Worm (Caenorhabditis elegans) whole organism, young adult: ENCODE data around the gene sodh-2.

Source experiments
- B0035.1 ChIP-seq: sonication (generic microtip); optimal IDR thresholded peaks from 2 replicates; lab custom pipeline; 2016; ENCODE audit warnings: missing genetic modification characterization, mild to moderate bottlenecking, missing compliant biosample characterization, missing genotype, missing genetic modification reagents
- C06A6.2 ChIP-seq: fragments of 200-800 bp; sonication (Bioruptor generic); conservative IDR thresholded peaks from 2 replicates; pipeline ENCODE4 v1.3.6; 2022; ENCODE audit warnings: missing genetic modification characterization, missing compliant biosample characterization
- C17E4.6 ChIP-seq: fragments of 200-800 bp; sonication (Bioruptor generic); IDR thresholded peaks from 2 replicates; pipeline ENCODE4 v1.3.6; 2022; ENCODE audit warnings: missing genetic modification reagents, missing genetic modification characterization, missing compliant biosample characterization
- F22D6.2 ChIP-seq: sonication (generic microtip); optimal IDR thresholded peaks from 2 replicates; lab custom pipeline; 2016; ENCODE audit warnings: mild to moderate bottlenecking, missing genetic modification characterization, missing compliant biosample characterization
- F33H1.4 ChIP-seq: fragments of 200-800 bp; sonication (Bioruptor generic); IDR thresholded peaks from 2 replicates; pipeline ENCODE4 v1.3.6; 2022; ENCODE audit warnings: missing genetic modification reagents, missing genetic modification characterization, missing compliant biosample characterization
- F55B11.4 ChIP-seq: sonication (generic microtip); optimal IDR thresholded peaks from 2 replicates; lab custom pipeline; 2016; ENCODE audit warnings: missing compliant biosample characterization, missing genetic modification characterization, borderline replicate concordance; ENCODE audit not compliant: insufficient read depth
- K11D2.4 ChIP-seq: fragments of 200-800 bp; sonication (Bioruptor generic); IDR thresholded peaks from 2 replicates; pipeline ENCODE4 v1.3.6; 2022; ENCODE audit warnings: missing genetic modification reagents, missing genetic modification characterization, missing compliant biosample characterization
- K12H6.12 ChIP-seq: fragments of 200-800 bp; sonication (Bioruptor generic); optimal IDR thresholded peaks from 2 replicates; lab custom pipeline; 2018; ENCODE audit warnings: mild to moderate bottlenecking, missing genetic modification characterization, missing compliant biosample characterization
- T26A5.8 ChIP-seq: sonication (generic microtip); optimal IDR thresholded peaks from 2 replicates; lab custom pipeline; 2016; ENCODE audit warnings: missing genetic modification characterization, missing compliant biosample characterization
- Y56A3A.18 ChIP-seq: fragments of 200-800 bp; sonication (Bioruptor generic); IDR thresholded peaks from 2 replicates; pipeline ENCODE4 v1.3.6; 2022; ENCODE audit warnings: missing genetic modification reagents, missing genetic modification characterization, missing compliant biosample characterization
- Y67H2A.10 ChIP-seq: fragments of 200-800 bp; sonication (Bioruptor generic); conservative IDR thresholded peaks from 2 replicates; pipeline ENCODE4 v1.3.6; 2022; ENCODE audit warnings: missing genetic modification reagents, missing genetic modification characterization, missing compliant biosample characterization
- Y79H2A.3 ChIP-seq: fragments of 200-800 bp; sonication (Bioruptor generic); conservative IDR thresholded peaks from 2 replicates; pipeline ENCODE4 v1.3.6; 2022; ENCODE audit warnings: missing genetic modification reagents, missing genetic modification characterization, missing compliant biosample characterization
- akir-1 ChIP-seq: fragments of 200-800 bp; sonication (Bioruptor generic); optimal IDR thresholded peaks from 2 replicates; lab custom pipeline; 2018; ENCODE audit warnings: mild to moderate bottlenecking, missing genetic modification characterization, moderate library complexity, missing compliant biosample characterization
- attf-3 ChIP-seq: fragments of 200-800 bp; sonication (Bioruptor generic); conservative IDR thresholded peaks from 2 replicates; pipeline ENCODE4 v1.3.6; 2022; ENCODE audit warnings: missing genetic modification reagents, missing genetic modification characterization, missing compliant biosample characterization
- attf-5 ChIP-seq: fragments of 200-800 bp; sonication (Bioruptor generic); optimal IDR thresholded peaks from 2 replicates; lab custom pipeline; 2018; ENCODE audit warnings: mild to moderate bottlenecking, missing genetic modification characterization, missing compliant biosample characterization
- bed-1 ChIP-seq: fragments of 200-800 bp; sonication (Bioruptor generic); IDR thresholded peaks from 2 replicates; pipeline ENCODE4 v1.3.6; 2022; ENCODE audit warnings: missing genetic modification reagents, missing genetic modification characterization, missing compliant biosample characterization
- bed-2 ChIP-seq: fragments of 200-800 bp; sonication (Bioruptor generic); IDR thresholded peaks from 2 replicates; pipeline ENCODE4 v1.3.6; 2022; ENCODE audit warnings: missing genetic modification reagents, missing genetic modification characterization, missing compliant biosample characterization
- cebp-1 ChIP-seq, 2 experiments: fragments of 200-800 bp in 1 of 2; sonication (Bioruptor generic) in 1 of 2; sonication (generic microtip) in 1 of 2; IDR thresholded peaks in 1 of 2; optimal IDR thresholded peaks in 1 of 2; 2 replicates each; pipeline versions ENCODE4 v1.3.6 to Lab custom; 2017 to 2022; ENCODE audit warnings: missing compliant biosample characterization in 2 of 2, missing genetic modification characterization in 2 of 2, mild to moderate bottlenecking in 1 of 2, missing genetic modification reagents in 1 of 2, moderate library complexity in 1 of 2
- ceh-40 ChIP-seq: fragments of 200-800 bp; sonication (Bioruptor generic); IDR thresholded peaks from 2 replicates; pipeline ENCODE4 v1.3.6; 2022; ENCODE audit warnings: missing genetic modification characterization, missing compliant biosample characterization
- ceh-79 ChIP-seq: sonication (generic microtip); optimal IDR thresholded peaks from 2 replicates; lab custom pipeline; 2017; ENCODE audit warnings: mild to moderate bottlenecking, missing genetic modification characterization, missing compliant biosample characterization
- die-1 ChIP-seq: sonication (generic microtip); optimal IDR thresholded peaks from 2 replicates; lab custom pipeline; 2016; ENCODE audit warnings: missing genotype, mild to moderate bottlenecking, missing genetic modification characterization, missing compliant biosample characterization
- gei-17 ChIP-seq: fragments of 200-800 bp; sonication (Bioruptor generic); optimal IDR thresholded peaks from 2 replicates; lab custom pipeline; 2018; ENCODE audit warnings: mild to moderate bottlenecking, missing genetic modification characterization, missing compliant biosample characterization
- him-1 ChIP-seq: sonication (generic microtip); optimal IDR thresholded peaks from 2 replicates; lab custom pipeline; 2016; ENCODE audit warnings: missing genotype, missing genetic modification reagents, missing genetic modification characterization, missing compliant biosample characterization
- hrde-1 ChIP-seq: sonication (generic microtip); optimal IDR thresholded peaks from 2 replicates; lab custom pipeline; 2016; ENCODE audit warnings: missing genetic modification characterization, mild to moderate bottlenecking, missing compliant biosample characterization, moderate library complexity, missing genotype, missing genetic modification reagents, borderline replicate concordance
- hsf-1 ChIP-seq: fragments of 200-800 bp; sonication (Bioruptor generic); IDR thresholded peaks from 2 replicates; pipeline ENCODE4 v1.3.6; 2022; ENCODE audit warnings: missing genetic modification reagents, missing genetic modification characterization, missing compliant biosample characterization
- lag-1 ChIP-seq: fragments of 200-800 bp; sonication (Bioruptor generic); IDR thresholded peaks from 2 replicates; pipeline ENCODE4 v1.3.6; 2022; ENCODE audit warnings: missing genetic modification reagents, missing genetic modification characterization, missing compliant biosample characterization
- lin-26 ChIP-seq: fragments of 200-800 bp; sonication (Bioruptor generic); IDR thresholded peaks from 2 replicates; pipeline ENCODE4 v1.3.6; 2022; ENCODE audit warnings: missing genetic modification reagents, missing genetic modification characterization, missing compliant biosample characterization
- lin-40 ChIP-seq: sonication (generic microtip); optimal IDR thresholded peaks from 2 replicates; lab custom pipeline; 2016; ENCODE audit warnings: missing genetic modification characterization, mild to moderate bottlenecking, missing compliant biosample characterization, missing genotype, missing genetic modification reagents
- lir-1 ChIP-seq: fragments of 200-800 bp; sonication (Bioruptor generic); conservative IDR thresholded peaks from 2 replicates; pipeline ENCODE4 v1.3.6; 2022; ENCODE audit warnings: missing genetic modification reagents, missing genetic modification characterization, missing compliant biosample characterization
- madf-10 ChIP-seq: sonication (generic microtip); optimal IDR thresholded peaks from 2 replicates; lab custom pipeline; 2016; ENCODE audit warnings: mild to moderate bottlenecking, missing genetic modification characterization, missing compliant biosample characterization
- mes-4 ChIP-seq: sonication (generic microtip); optimal IDR thresholded peaks from 2 replicates; lab custom pipeline; 2016; ENCODE audit warnings: missing genotype, missing genetic modification characterization, missing compliant biosample characterization
- mxl-1 ChIP-seq: sonication (generic microtip); optimal IDR thresholded peaks from 2 replicates; lab custom pipeline; 2016; ENCODE audit warnings: missing genetic modification characterization, missing compliant biosample characterization
- nhr-179 ChIP-seq: sonication (generic microtip); optimal IDR thresholded peaks from 2 replicates; lab custom pipeline; 2016; ENCODE audit warnings: mild to moderate bottlenecking, missing genetic modification characterization, missing compliant biosample characterization
- nhr-27 ChIP-seq: fragments of 200-800 bp; sonication (Bioruptor generic); optimal IDR thresholded peaks from 2 replicates; lab custom pipeline; 2018; ENCODE audit warnings: mild to moderate bottlenecking, missing genetic modification characterization, moderate library complexity, missing compliant biosample characterization
- nhr-80 ChIP-seq: sonication (generic microtip); optimal IDR thresholded peaks from 2 replicates; lab custom pipeline; 2016; ENCODE audit warnings: missing genetic modification characterization, missing compliant biosample characterization
- pha-4 ChIP-seq: fragments of 150-350 bp; sonication (generic microtip); optimal IDR thresholded peaks from 2 replicates; lab custom pipeline; 2014; ENCODE audit warnings: missing biosample characterization, missing genetic modification reagents, missing genetic modification characterization
- rcor-1 ChIP-seq: fragments of 200-800 bp; sonication (Bioruptor generic); IDR thresholded peaks from 2 replicates; pipeline ENCODE4 v1.3.6; 2022; ENCODE audit warnings: missing genetic modification reagents, missing genetic modification characterization, missing compliant biosample characterization
- rec-8 ChIP-seq, 2 experiments: sonication (generic microtip); optimal IDR thresholded peaks; 2 replicates each; lab custom pipeline; 2016; ENCODE audit warnings: mild to moderate bottlenecking in 2 of 2, missing genetic modification characterization in 2 of 2, missing genetic modification reagents in 2 of 2, missing genotype in 2 of 2, missing biosample characterization in 1 of 2, missing compliant biosample characterization in 1 of 2, moderate library complexity in 1 of 2
- sdz-38 ChIP-seq: sonication (generic microtip); optimal IDR thresholded peaks from 2 replicates; lab custom pipeline; 2016; ENCODE audit warnings: missing genotype, missing genetic modification characterization, missing compliant biosample characterization
- sea-2 ChIP-seq: fragments of 200-800 bp; sonication (Bioruptor generic); IDR thresholded peaks from 2 replicates; pipeline ENCODE4 v1.3.6; 2022; ENCODE audit warnings: missing genetic modification characterization, missing compliant biosample characterization
- snpc-4 ChIP-seq, 5 experiments: fragments of 150-350 bp in 1 of 5; sonication (generic microtip) in 4 of 5; optimal IDR thresholded peaks; 2 replicates each; lab custom pipeline; 2014 to 2018; ENCODE audit warnings: missing genetic modification characterization in 5 of 5, missing biosample characterization in 3 of 5, antibody characterized with exemption in 2 of 5, mild to moderate bottlenecking in 2 of 5, missing compliant biosample characterization in 2 of 5, missing genotype in 2 of 5, moderate library complexity in 2 of 5, missing genetic modification reagents in 1 of 5
- somi-1 ChIP-seq: fragments of 200-800 bp; sonication (Bioruptor generic); optimal IDR thresholded peaks from 2 replicates; lab custom pipeline; 2018; ENCODE audit warnings: mild to moderate bottlenecking, missing genetic modification characterization, missing compliant biosample characterization
- sptf-2 ChIP-seq: fragments of 200-800 bp; sonication (Bioruptor generic); optimal IDR thresholded peaks from 2 replicates; lab custom pipeline; 2018; ENCODE audit warnings: mild to moderate bottlenecking, missing genetic modification characterization, missing compliant biosample characterization
- tbp1 ChIP-seq: fragments of 200-800 bp; sonication (Bioruptor generic); optimal IDR thresholded peaks from 2 replicates; lab custom pipeline; 2018; ENCODE audit warnings: mild to moderate bottlenecking, missing genetic modification characterization, missing compliant biosample characterization
- xnd-1 ChIP-seq: sonication (generic microtip); optimal IDR thresholded peaks from 2 replicates; lab custom pipeline; 2016; ENCODE audit warnings: missing genotype, missing genetic modification reagents, missing genetic modification characterization, missing compliant biosample characterization
- zfh-2 ChIP-seq: fragments of 200-800 bp; sonication (Bioruptor generic); conservative IDR thresholded peaks from 2 replicates; pipeline ENCODE4 v1.3.6; 2022; ENCODE audit warnings: missing genetic modification reagents, missing genetic modification characterization, missing compliant biosample characterization
- ztf-22 ChIP-seq: fragments of 200-800 bp; sonication (Bioruptor generic); optimal IDR thresholded peaks from 2 replicates; lab custom pipeline; 2018; ENCODE audit warnings: mild to moderate bottlenecking, missing genetic modification characterization, moderate library complexity, missing compliant biosample characterization
- ztf-25 ChIP-seq: fragments of 200-800 bp; sonication (Bioruptor generic); IDR thresholded peaks from 2 replicates; pipeline ENCODE4 v1.3.6; 2022; ENCODE audit warnings: missing genetic modification reagents, missing genetic modification characterization, missing compliant biosample characterization

The sodh-2 gene

ce11 chrV:11887988-11888499 lies 3.0 kb downstream of the sodh-2 start, which contains the start of gene adh-1 (continued):
- TF ChIP-seq B0035.1 (tag; lab: Kevin White, UChicago): no peak
- TF ChIP-seq nhr-27 (tag; lab: Kevin White, UChicago): no peak
- 0 out of 2 replicates have a peak, but pooled peaks have one; percentile 79 for TF ChIP-seq lag-1 (GFP tag; lab: Robert Waterston, UW)
- TF ChIP-seq hsf-1 (GFP tag; lab: Robert Waterston, UW): no peak
- no peak for TF ChIP-seq ztf-25
- peak; percentile 79 for TF ChIP-seq F22D6.2 (tag; lab: Kevin White, UChicago)
- TF ChIP-seq ceh-79: no peak
- no peak for TF ChIP-seq cebp-1 (GFP tag; IDR thresholded peaks at IDR 0.05; lab: Robert Waterston, UW)
- TF ChIP-seq cebp-1 (tag; optimal IDR thresholded peaks at IDR 0.05; lab: Kevin White, UChicago): peak; percentile 58
- no peak for TF ChIP-seq hrde-1
- peak; percentile 37 for TF ChIP-seq attf-5 (GFP tag; lab: Kevin White, UChicago)
- no peak for TF ChIP-seq K11D2.4 (GFP tag; lab: Robert Waterston, UW)
- TF ChIP-seq mes-4 (tag; lab: Kevin White, UChicago): no peak
- no peak for TF ChIP-seq pha-4 (tag; lab: Kevin White, UChicago)
- no peak for TF ChIP-seq attf-3
- TF ChIP-seq xnd-1 (tag; lab: Kevin White, UChicago): no peak
- TF ChIP-seq rcor-1 (GFP tag; lab: Robert Waterston, UW): no peak
- TF ChIP-seq bed-2: no peak
- TF ChIP-seq sptf-2 (GFP tag; lab: Kevin White, UChicago): no peak
- no peak for TF ChIP-seq F55B11.4
- TF ChIP-seq T26A5.8 (tag; lab: Kevin White, UChicago): no peak
- TF ChIP-seq rec-8 (tag; optimal IDR thresholded peaks at IDR 0.05; lab: Kevin White, UChicago): no peak
- no peak for TF ChIP-seq F33H1.4 (GFP tag; lab: Robert Waterston, UW)
- no peak for TF ChIP-seq madf-10 (tag; lab: Kevin White, UChicago)
- peak; percentile 52 for TF ChIP-seq C06A6.2 (GFP tag; lab: Robert Waterston, UW)
- TF ChIP-seq nhr-179 (tag; lab: Kevin White, UChicago): no peak
- no peak for TF ChIP-seq bed-1 (GFP tag; lab: Robert Waterston, UW)
- TF ChIP-seq gei-17 (GFP tag; lab: Kevin White, UChicago): no peak
- no peak for TF ChIP-seq sdz-38
- peak; percentile 51 for TF ChIP-seq lin-26 (GFP tag; lab: Robert Waterston, UW)
- peak; percentile 47 for TF ChIP-seq lin-40 (tag; lab: Kevin White, UChicago)
- peak; percentile 36 for TF ChIP-seq die-1 (tag; lab: Kevin White, UChicago)
- no peak for TF ChIP-seq ztf-22 (GFP tag; lab: Kevin White, UChicago)
- no peak for TF ChIP-seq mxl-1
- TF ChIP-seq C17E4.6 (GFP tag; lab: Robert Waterston, UW): no peak
- no peak for TF ChIP-seq him-1
- no peak for TF ChIP-seq Y67H2A.10 (GFP tag; lab: Robert Waterston, UW)
- no peak for TF ChIP-seq K12H6.12 (tag; lab: Kevin White, UChicago)
- no peak for TF ChIP-seq zfh-2 (GFP tag; lab: Robert Waterston, UW)
- TF ChIP-seq Y56A3A.18 (GFP tag; lab: Robert Waterston, UW): no peak
- TF ChIP-seq tbp1 (GFP tag; lab: Kevin White, UChicago): peak; percentile 48
- TF ChIP-seq somi-1 (GFP tag; lab: Kevin White, UChicago): peak; percentile 92
- TF ChIP-seq nhr-80 (tag; lab: Kevin White, UChicago): peak; percentile 45
- TF ChIP-seq Y79H2A.3 (GFP tag; lab: Robert Waterston, UW): no peak
- TF ChIP-seq lir-1 (GFP tag; lab: Robert Waterston, UW): no peak
- no peak for TF ChIP-seq akir-1
- no peak for TF ChIP-seq sea-2
- TF ChIP-seq ceh-40 (GFP tag; lab: Robert Waterston, UW): no peak
- no peak for TF ChIP-seq snpc-4 (GFP tag; optimal IDR thresholded peaks at IDR 0.05; lab: Kevin White, UChicago)
- no peak for TF ChIP-seq snpc-4 (tag; optimal IDR thresholded peaks at IDR 0.05; lab: Kevin White, UChicago)
